Worm (Caenorhabditis elegans): ENCODE data around the gene rpl-11.1.

Gene rpl-11.1

ce11 chrV:3548798-3549197, 37.1 kb downstream of the rpl-11.1 start, which contains the start of gene srw-130:
srw-130 (minus strand) TSS chrV:3548898.
- TF ChIP-seq klf-2 (GFP tag; conservative IDR thresholded peaks at IDR 0.05), result no peak
- no peak for TF ChIP-seq T22C8.4 (GFP tag; IDR thresholded peaks at IDR 0.05)
- TF ChIP-seq med-1 (GFP tag; optimal IDR thresholded peaks at IDR 0.05; ENCODE audit: insufficient read depth), result no peak
- no peak for TF ChIP-seq ztf-29 (GFP tag; IDR thresholded peaks at IDR 0.05)
- no peak for TF ChIP-seq flt-1 (GFP tag; IDR thresholded peaks at IDR 0.05)
- no peak for TF ChIP-seq cog-1 (tag; optimal IDR thresholded peaks at IDR 0.05)
- no peak for TF ChIP-seq ztf-23 (GFP tag; IDR thresholded peaks at IDR 0.05)
- TF ChIP-seq tab-1 (GFP tag; IDR thresholded peaks at IDR 0.05), result no peak
- TF ChIP-seq ref-1 (GFP tag; conservative IDR thresholded peaks at IDR 0.05), result no peak

ce11 chrV:3546517-3546916, 39.3 kb downstream of the rpl-11.1 start, which contains the start of gene srbc-68:
srbc-68 (minus strand) TSS chrV:3546617.
- TF ChIP-seq ref-1 (GFP tag; conservative IDR thresholded peaks at IDR 0.05) (no peak), cog-1 (tag; optimal IDR thresholded peaks at IDR 0.05) (no peak), ztf-29 (GFP tag; IDR thresholded peaks at IDR 0.05) (no peak), med-1 (GFP tag; optimal IDR thresholded peaks at IDR 0.05; ENCODE audit: insufficient read depth) (no peak), klf-2 (GFP tag; conservative IDR thresholded peaks at IDR 0.05) (no peak), ztf-23 (GFP tag; IDR thresholded peaks at IDR 0.05) (no peak), T22C8.4 (GFP tag; IDR thresholded peaks at IDR 0.05) (no peak), tab-1 (GFP tag; IDR thresholded peaks at IDR 0.05) (no peak), flt-1 (GFP tag; IDR thresholded peaks at IDR 0.05) (no peak)

- TF ChIP-seq med-1 (GFP tag; optimal IDR thresholded peaks at IDR 0.05; ENCODE audit: insufficient read depth) (no peak), ref-1 (GFP tag; conservative IDR thresholded peaks at IDR 0.05) (no peak), flt-1 (GFP tag; IDR thresholded peaks at IDR 0.05) (no peak), cog-1 (tag; optimal IDR thresholded peaks at IDR 0.05) (no peak), ztf-29 (GFP tag; IDR thresholded peaks at IDR 0.05) (no peak), ztf-23 (GFP tag; IDR thresholded peaks at IDR 0.05) (no peak), tab-1 (GFP tag; IDR thresholded peaks at IDR 0.05) (no peak), klf-2 (GFP tag; conservative IDR thresholded peaks at IDR 0.05) (no peak), T22C8.4 (GFP tag; IDR thresholded peaks at IDR 0.05) (no peak)
These were observed 42.5 kb downstream of the rpl-11.1 start, which contains the start of gene nhr-222 for ce11 chrV:3543344-3543743. nhr-222 (minus strand) TSS chrV:3543444.

ce11 chrV:3541117-3541516, 44.7 kb downstream of the rpl-11.1 start, which contains the start of gene srbc-67:
srbc-67 (minus strand) TSS chrV:3541217.
- TF ChIP-seq T22C8.4 (GFP tag; IDR thresholded peaks at IDR 0.05), result no peak
- TF ChIP-seq med-1 (GFP tag; optimal IDR thresholded peaks at IDR 0.05; ENCODE audit: insufficient read depth), result no peak
- TF ChIP-seq ztf-29 (GFP tag; IDR thresholded peaks at IDR 0.05), result no peak
- TF ChIP-seq ref-1 (GFP tag; conservative IDR thresholded peaks at IDR 0.05), result no peak
- TF ChIP-seq tab-1 (GFP tag; IDR thresholded peaks at IDR 0.05), result no peak
- no peak for TF ChIP-seq ztf-23 (GFP tag; IDR thresholded peaks at IDR 0.05)
- no peak for TF ChIP-seq cog-1 (tag; optimal IDR thresholded peaks at IDR 0.05)
- TF ChIP-seq flt-1 (GFP tag; IDR thresholded peaks at IDR 0.05), result no peak
- TF ChIP-seq klf-2 (GFP tag; conservative IDR thresholded peaks at IDR 0.05), result no peak

- no peak for TF ChIP-seq klf-2 (GFP tag; conservative IDR thresholded peaks at IDR 0.05)
- TF ChIP-seq T22C8.4 (GFP tag; IDR thresholded peaks at IDR 0.05), result no peak
- no peak for TF ChIP-seq med-1 (GFP tag; optimal IDR thresholded peaks at IDR 0.05; ENCODE audit: insufficient read depth)
- no peak for TF ChIP-seq tab-1 (GFP tag; IDR thresholded peaks at IDR 0.05)
- TF ChIP-seq ztf-23 (GFP tag; IDR thresholded peaks at IDR 0.05), result no peak
These were observed 47.6 kb downstream of the rpl-11.1 start, which contains the start of gene nhr-93 for ce11 chrV:3538307-3538706. nhr-93 (minus strand) TSS chrV:3538407.
